Fruit fly (Drosophila melanogaster) whole organism, wandering third instar larva: ENCODE results near the gene CG3587.

Source experiments
- CG9705 ChIP-seq: fragments of 200-800 bp; sonication (Bioruptor generic); optimal IDR thresholded peaks from 2 replicates; lab custom pipeline; 2018; ENCODE audit warnings: missing biosample characterization, mild to moderate bottlenecking, missing genetic modification characterization
- Dif ChIP-seq: fragments of 200-275, 200-300 bp; sonication (Bioruptor generic); optimal IDR thresholded peaks from 2 replicates; lab custom pipeline; 2018; ENCODE audit warnings: missing biosample characterization, missing genetic modification characterization; ENCODE audit not compliant: partially characterized antibody
- OdsH ChIP-seq: fragments of 200-800 bp; sonication (Bioruptor generic); optimal IDR thresholded peaks from 2 replicates; lab custom pipeline; 2016; ENCODE audit warnings: missing biosample characterization, mild to moderate bottlenecking, missing genetic modification characterization
- dmrt93B ChIP-seq: fragments of 200-800 bp; sonication (Bioruptor generic); optimal IDR thresholded peaks from 2 replicates; lab custom pipeline; 2018; ENCODE audit warnings: missing biosample characterization, mild to moderate bottlenecking, missing genetic modification characterization
- psq ChIP-seq: fragments of 200-800 bp; sonication (Bioruptor generic); optimal IDR thresholded peaks from 3 replicates; lab custom pipeline; 2017; ENCODE audit warnings: missing biosample characterization, mild to moderate bottlenecking, missing genetic modification characterization, moderate library complexity
- usp ChIP-seq: fragments of >200 bp; optimal IDR thresholded peaks from 2 replicates; lab custom pipeline; 2017; ENCODE audit warnings: missing biosample characterization, missing genetic modification characterization

- TF ChIP-seq dmrt93B (GFP tag; lab: Kevin White, UChicago): no peak
- no peak for TF ChIP-seq usp (GFP tag; lab: Kevin White, UChicago)
- no peak for TF ChIP-seq psq (GFP tag; lab: Kevin White, UChicago)
- TF ChIP-seq OdsH (GFP tag; lab: Kevin White, UChicago): no peak
- no peak for TF ChIP-seq Dif (GFP tag; lab: Kevin White, UChicago)
- no peak for TF ChIP-seq CG9705 (GFP tag; lab: Kevin White, UChicago)
Measured at dm6 chrX:1908757-1909156, 31.4 kb upstream of the CG3587 start, which contains the start of the genes Edem1 and Rbcn-3B.
